Fruit fly (Drosophila melanogaster): ENCODE measurements around the gene Prosalpha4T1.
A peak's percentile ranks its signal among the peaks of the same experiment; 100 is the strongest.

Gene Prosalpha4T1

DNA sequence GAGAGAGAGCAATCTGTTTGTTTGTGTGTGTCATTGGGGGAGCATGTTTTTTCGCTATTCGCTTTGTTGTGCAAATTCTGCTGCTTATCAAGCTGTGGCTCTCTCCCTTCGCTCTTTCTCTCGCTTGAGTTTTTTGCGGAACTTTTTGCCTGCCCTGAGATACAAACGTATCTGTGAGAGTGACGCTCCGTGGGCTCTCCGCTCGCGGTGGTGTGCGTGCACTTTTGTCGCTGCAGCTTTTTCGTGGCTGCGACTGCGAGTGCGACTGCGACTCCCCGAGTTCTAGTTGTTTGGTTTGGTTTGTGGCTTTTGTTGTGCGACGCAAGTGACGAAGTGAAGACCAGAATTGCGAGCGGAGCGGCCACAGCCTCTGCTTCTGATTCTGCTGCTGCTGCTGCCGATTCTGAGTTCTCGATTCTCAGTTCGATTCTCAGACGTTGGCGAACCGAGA, 33.8 kb upstream of the Prosalpha4T1 start:
- TF ChIP-seq CG5204 (GFP tag; optimal IDR thresholded peaks at IDR 0.05) (no peak), CG1620 (GFP tag; optimal IDR thresholded peaks at IDR 0.05) (no peak), CG11617 (GFP tag; optimal IDR thresholded peaks at IDR 0.05) (no peak), CG33017 (tag; optimal IDR thresholded peaks at IDR 0.05) (peak; percentile 66), cic (GFP tag; optimal IDR thresholded peaks at IDR 0.05) (peak; percentile 92), Crg-1 (GFP tag; optimal IDR thresholded peaks at IDR 0.05) (no peak), pad (GFP tag; optimal IDR thresholded peaks at IDR 0.05) (no peak), CG14711 (tag; optimal IDR thresholded peaks at IDR 0.05) (peak; percentile 50), tj (GFP tag; optimal IDR thresholded peaks at IDR 0.05) (peak; percentile 73), Hr96 (GFP tag; optimal IDR thresholded peaks at IDR 0.05) (peak; percentile 23), bab1 (GFP tag; optimal IDR thresholded peaks at IDR 0.05) (peak; percentile 98), kay (GFP tag; ENCODE audit: borderline replicate concordance) (peak; percentile 96), CG7045 (GFP tag; optimal IDR thresholded peaks at IDR 0.05) (peak; percentile 31), toe (GFP tag; optimal IDR thresholded peaks at IDR 0.05) (peak; percentile 62), cnc (optimal IDR thresholded peaks at IDR 0.05) (no peak), CG12768 (GFP tag; optimal IDR thresholded peaks at IDR 0.05) (peak; percentile 80), Mnt (GFP tag; optimal IDR thresholded peaks at IDR 0.05) (peak; percentile 74), CG7101 (tag; optimal IDR thresholded peaks at IDR 0.05) (peak; percentile 22), ovo (GFP tag; optimal IDR thresholded peaks at IDR 0.05) (peak; percentile 60), Clk (GFP tag; optimal IDR thresholded peaks at IDR 0.05) (peak; percentile 72)

- TF ChIP-seq pad (GFP tag; optimal IDR thresholded peaks at IDR 0.05) (peak; percentile 24), CG33017 (tag; optimal IDR thresholded peaks at IDR 0.05) (peak; percentile 76), Crg-1 (GFP tag; optimal IDR thresholded peaks at IDR 0.05) (no peak), CG12768 (GFP tag; optimal IDR thresholded peaks at IDR 0.05) (peak; percentile 37), CG5204 (GFP tag; optimal IDR thresholded peaks at IDR 0.05) (no peak), CG7101 (tag; optimal IDR thresholded peaks at IDR 0.05) (peak; percentile 76), CG7045 (GFP tag; optimal IDR thresholded peaks at IDR 0.05) (peak; percentile 71), CG14711 (tag; optimal IDR thresholded peaks at IDR 0.05) (peak; percentile 64), CG11617 (GFP tag; optimal IDR thresholded peaks at IDR 0.05) (peak; percentile 52)
These were observed 33.3 kb upstream of the Prosalpha4T1 start for dm6 chr3R:20782104-20782654.

- peak; percentile 96 for TF ChIP-seq kay (GFP tag; ENCODE audit: borderline replicate concordance)
- peak; percentile 29 for TF ChIP-seq CG1620 (GFP tag; optimal IDR thresholded peaks at IDR 0.05)
- peak; percentile 44 for TF ChIP-seq ovo (GFP tag; optimal IDR thresholded peaks at IDR 0.05)
- peak; percentile 65 for TF ChIP-seq CG33017 (tag; optimal IDR thresholded peaks at IDR 0.05)
- no peak for TF ChIP-seq pad (GFP tag; optimal IDR thresholded peaks at IDR 0.05)
- TF ChIP-seq Mnt (GFP tag; optimal IDR thresholded peaks at IDR 0.05) = peak; percentile 16
- TF ChIP-seq CG5204 (GFP tag; optimal IDR thresholded peaks at IDR 0.05) = no peak
- peak; percentile 18 for TF ChIP-seq Hr96 (GFP tag; optimal IDR thresholded peaks at IDR 0.05)
- peak; percentile 49 for TF ChIP-seq Clk (GFP tag; optimal IDR thresholded peaks at IDR 0.05)
- no peak for TF ChIP-seq CG14711 (tag; optimal IDR thresholded peaks at IDR 0.05)
- no peak for TF ChIP-seq cnc (optimal IDR thresholded peaks at IDR 0.05)
- TF ChIP-seq CG11617 (GFP tag; optimal IDR thresholded peaks at IDR 0.05) = peak; percentile 36
- no peak for TF ChIP-seq Crg-1 (GFP tag; optimal IDR thresholded peaks at IDR 0.05)
- TF ChIP-seq tj (GFP tag; optimal IDR thresholded peaks at IDR 0.05) = peak; percentile 55
- TF ChIP-seq CG12768 (GFP tag; optimal IDR thresholded peaks at IDR 0.05) = peak; percentile 67
- TF ChIP-seq cic (GFP tag; optimal IDR thresholded peaks at IDR 0.05) = peak; percentile 80
- peak; percentile 32 for TF ChIP-seq CG7101 (tag; optimal IDR thresholded peaks at IDR 0.05)
- TF ChIP-seq CG7045 (GFP tag; optimal IDR thresholded peaks at IDR 0.05) = no peak
- TF ChIP-seq toe (GFP tag; optimal IDR thresholded peaks at IDR 0.05) = peak; percentile 18
- peak; percentile 48 for TF ChIP-seq bab1 (GFP tag; optimal IDR thresholded peaks at IDR 0.05)
These were observed 31.1 kb upstream of the Prosalpha4T1 start for dm6 chr3R:20779969-20780368.

dm6 chr3R:20779545-20779944, 30.7 kb upstream of the Prosalpha4T1 start:
- peak; percentile 91 for TF ChIP-seq kay (GFP tag; ENCODE audit: borderline replicate concordance)
- no peak for TF ChIP-seq CG12768 (GFP tag; optimal IDR thresholded peaks at IDR 0.05)

dm6 chr3R:20778285-20778926, 29.5 kb upstream of the Prosalpha4T1 start:
- peak; percentile 100 for TF ChIP-seq bab1 (GFP tag; optimal IDR thresholded peaks at IDR 0.05)
- peak; percentile 77 for TF ChIP-seq CG5204 (GFP tag; optimal IDR thresholded peaks at IDR 0.05)
- TF ChIP-seq kay (GFP tag; ENCODE audit: borderline replicate concordance) = peak; percentile 100
- TF ChIP-seq cic (GFP tag; optimal IDR thresholded peaks at IDR 0.05) = peak; percentile 100
- TF ChIP-seq ovo (GFP tag; optimal IDR thresholded peaks at IDR 0.05) = peak; percentile 99
- peak; percentile 96 for TF ChIP-seq CG33017 (tag; optimal IDR thresholded peaks at IDR 0.05)
- TF ChIP-seq CG1620 (GFP tag; optimal IDR thresholded peaks at IDR 0.05) = peak; percentile 31
- TF ChIP-seq CG7101 (tag; optimal IDR thresholded peaks at IDR 0.05) = peak; percentile 82
- peak; percentile 46 for TF ChIP-seq Crg-1 (GFP tag; optimal IDR thresholded peaks at IDR 0.05)
- TF ChIP-seq toe (GFP tag; optimal IDR thresholded peaks at IDR 0.05) = peak; percentile 96
- peak; percentile 91 for TF ChIP-seq Hr96 (GFP tag; optimal IDR thresholded peaks at IDR 0.05)
- TF ChIP-seq Clk (GFP tag; optimal IDR thresholded peaks at IDR 0.05) = peak; percentile 99
- TF ChIP-seq CG14711 (tag; optimal IDR thresholded peaks at IDR 0.05) = peak; percentile 77
- peak; percentile 99 for TF ChIP-seq CG12768 (GFP tag; optimal IDR thresholded peaks at IDR 0.05)
- peak; percentile 93 for TF ChIP-seq Mnt (GFP tag; optimal IDR thresholded peaks at IDR 0.05)
- TF ChIP-seq pad (GFP tag; optimal IDR thresholded peaks at IDR 0.05) = peak; percentile 79
- TF ChIP-seq tj (GFP tag; optimal IDR thresholded peaks at IDR 0.05) = peak; percentile 94
- no peak for TF ChIP-seq cnc (optimal IDR thresholded peaks at IDR 0.05)
- TF ChIP-seq CG11617 (GFP tag; optimal IDR thresholded peaks at IDR 0.05) = peak; percentile 98
- TF ChIP-seq CG7045 (GFP tag; optimal IDR thresholded peaks at IDR 0.05) = peak; percentile 95
